Worm (Caenorhabditis elegans) whole organism, mixed stage, embryonic: ENCODE measurements around the gene acl-1.

Experiments
- ceh-43 ChIP-seq: fragments of 200-800 bp; sonication (Bioruptor generic); optimal IDR thresholded peaks from 2 replicates; lab custom pipeline; 2018; ENCODE audit warnings: mild to moderate bottlenecking, missing genetic modification characterization, moderate library complexity, missing compliant biosample characterization
- ztf-11 ChIP-seq: fragments of 150-350 bp; optimal IDR thresholded peaks from 2 replicates; lab custom pipeline; 2014; ENCODE audit warnings: missing biosample characterization, missing genetic modification characterization

ce11 chrX:15811341-15811740 lies 38.3 kb upstream of the acl-1 start:
- TF ChIP-seq ztf-11 (tag; lab: Kevin White, UChicago) (no peak), ceh-43 (GFP tag; lab: Kevin White, UChicago) (no peak)
